Worm (Caenorhabditis elegans) whole organism, L4 larva: Measurements from ENCODE around the gene C33F10.4.

Source experiments
- D1046.2 ChIP-seq: fragments of 200-800 bp; sonication (Bioruptor generic); IDR thresholded peaks from 2 replicates; pipeline ENCODE4 v1.3.6; 2022; ENCODE audit warnings: missing genetic modification characterization, missing compliant biosample characterization
- F37D6.2 ChIP-seq: sonication (generic microtip); optimal IDR thresholded peaks from 2 replicates; lab custom pipeline; 2016; ENCODE audit warnings: mild to moderate bottlenecking, missing genetic modification characterization, missing compliant biosample characterization
- F44E2.7 ChIP-seq: fragments of 200-800 bp; sonication (Bioruptor generic); IDR thresholded peaks from 2 replicates; pipeline ENCODE4 v2.1.2; 2022; ENCODE audit warnings: missing genetic modification characterization, missing compliant biosample characterization
- F49E8.2 ChIP-seq: sonication (generic microtip); optimal IDR thresholded peaks from 2 replicates; lab custom pipeline; 2016; ENCODE audit warnings: missing compliant biosample characterization, mild to moderate bottlenecking, missing genetic modification characterization, borderline replicate concordance
- T20F7.1 ChIP-seq: fragments of 200-800 bp; sonication (Bioruptor generic); optimal IDR thresholded peaks from 2 replicates; lab custom pipeline; 2018; ENCODE audit warnings: mild to moderate bottlenecking, missing genetic modification characterization, missing compliant biosample characterization
- Y105C5A.15 ChIP-seq: fragments of 200-800 bp; sonication (Bioruptor generic); IDR thresholded peaks from 2 replicates; pipeline ENCODE4 v1.3.6; 2022; ENCODE audit warnings: missing genetic modification characterization, missing compliant biosample characterization
- Y48G9A.11 ChIP-seq: fragments of 200-800 bp; sonication (Bioruptor generic); IDR thresholded peaks from 2 replicates; pipeline ENCODE4 v1.3.6; 2022; ENCODE audit warnings: missing genetic modification reagents, missing genetic modification characterization, missing compliant biosample characterization
- Y5F2A.4 ChIP-seq: fragments of 200-800 bp; sonication (Bioruptor generic); optimal IDR thresholded peaks from 2 replicates; lab custom pipeline; 2018; ENCODE audit warnings: mild to moderate bottlenecking, missing genetic modification characterization, missing compliant biosample characterization
- Y75B8A.6 ChIP-seq: fragments of 200-800 bp; sonication (Bioruptor generic); IDR thresholded peaks from 2 replicates; pipeline ENCODE4 v1.3.6; 2022; ENCODE audit warnings: missing genetic modification reagents, missing genetic modification characterization, missing compliant biosample characterization
- ZK337.2 ChIP-seq: fragments of 200-800 bp; sonication (Bioruptor generic); IDR thresholded peaks from 2 replicates; pipeline ENCODE4 v1.3.6; 2022; ENCODE audit warnings: missing genetic modification reagents, missing genetic modification characterization, missing compliant biosample characterization
- ZK546.5 ChIP-seq, 2 experiments: sonication (generic microtip); optimal IDR thresholded peaks; 2 replicates each; lab custom pipeline; 2017; ENCODE audit warnings: missing biosample characterization in 2 of 2, missing genetic modification characterization in 2 of 2
- aha-1 ChIP-seq: fragments of 150-350 bp; peaks from one replicate; lab custom pipeline; 2014; ENCODE audit warnings: missing biosample characterization, missing genetic modification characterization
- arid-1 ChIP-seq: fragments of 200-800 bp; sonication (Bioruptor generic); conservative IDR thresholded peaks from 2 replicates; pipeline ENCODE4 v1.3.6; 2022; ENCODE audit warnings: missing genetic modification reagents, missing genetic modification characterization, missing compliant biosample characterization
- ceh-32 ChIP-seq: sonication (generic microtip); optimal IDR thresholded peaks from 2 replicates; lab custom pipeline; 2016; ENCODE audit warnings: mild to moderate bottlenecking, missing genetic modification characterization, missing compliant biosample characterization; ENCODE audit not compliant: poor library complexity
- ceh-82 ChIP-seq: sonication (generic microtip); optimal IDR thresholded peaks from 2 replicates; lab custom pipeline; 2017; ENCODE audit warnings: missing biosample characterization, missing genetic modification characterization
- cey-2 ChIP-seq: sonication (generic microtip); optimal IDR thresholded peaks from 3 replicates; lab custom pipeline; 2017; ENCODE audit warnings: missing genetic modification characterization, mild to moderate bottlenecking, missing compliant biosample characterization, antibody characterized with exemption, borderline replicate concordance; ENCODE audit not compliant: insufficient read depth
- ctbp-1 ChIP-seq: fragments of 200-800 bp; sonication (Bioruptor generic); IDR thresholded peaks from 2 replicates; pipeline ENCODE4 v1.3.6; 2022; ENCODE audit warnings: missing genetic modification reagents, missing genetic modification characterization, missing compliant biosample characterization
- daf-12 ChIP-seq: fragments of 150-350 bp; optimal IDR thresholded peaks from 2 replicates; lab custom pipeline; 2014; ENCODE audit warnings: missing biosample characterization, missing genetic modification reagents, missing genetic modification characterization
- daf-16 ChIP-seq, 3 experiments: sonication (generic microtip); optimal IDR thresholded peaks; 2 replicates each; lab custom pipeline; 2016 to 2017; ENCODE audit warnings: missing genetic modification characterization in 3 of 3, missing genetic modification reagents in 3 of 3, mild to moderate bottlenecking in 2 of 3, missing compliant biosample characterization in 2 of 3, missing biosample characterization in 1 of 3, moderate library complexity in 1 of 3
- dmd-9 ChIP-seq: fragments of 200-800 bp; sonication (Bioruptor generic); IDR thresholded peaks from 2 replicates; pipeline ENCODE4 v1.3.6; 2022; ENCODE audit warnings: missing genetic modification reagents, missing genetic modification characterization, missing compliant biosample characterization
- dve-1 ChIP-seq: sonication (generic microtip); optimal IDR thresholded peaks from 2 replicates; lab custom pipeline; 2017; ENCODE audit warnings: antibody characterized with exemption, mild to moderate bottlenecking, missing genetic modification characterization, missing compliant biosample characterization; ENCODE audit not compliant: insufficient read depth
- egl-43 ChIP-seq: fragments of 200-800 bp; sonication (Bioruptor generic); IDR thresholded peaks from 2 replicates; pipeline ENCODE4 v1.3.6; 2022; ENCODE audit warnings: missing genetic modification reagents, missing genetic modification characterization, missing compliant biosample characterization
- hif-1 ChIP-seq, 2 experiments: sonication (generic microtip); optimal IDR thresholded peaks; 2 replicates each; lab custom pipeline; 2016 to 2017; ENCODE audit warnings: missing compliant biosample characterization in 2 of 2, missing genetic modification characterization in 2 of 2, missing genetic modification reagents in 2 of 2, missing genotype in 2 of 2, mild to moderate bottlenecking in 1 of 2
- hlh-30 ChIP-seq: sonication (generic microtip); optimal IDR thresholded peaks from 2 replicates; lab custom pipeline; 2017; ENCODE audit warnings: antibody characterized with exemption, mild to moderate bottlenecking, missing genetic modification characterization, missing compliant biosample characterization; ENCODE audit not compliant: insufficient read depth
- jun-1 ChIP-seq: fragments of 150-350 bp; optimal IDR thresholded peaks from 2 replicates; lab custom pipeline; 2014; ENCODE audit warnings: missing biosample characterization, missing genetic modification reagents, missing genetic modification characterization
- lim-7 ChIP-seq: fragments of 200-800 bp; sonication (Bioruptor generic); IDR thresholded peaks from 2 replicates; pipeline ENCODE4 v1.3.6; 2022; ENCODE audit warnings: missing genetic modification characterization, missing compliant biosample characterization
- lin-15B ChIP-seq: fragments of 150-350 bp; sonication (generic microtip); optimal IDR thresholded peaks from 3 replicates; lab custom pipeline; 2014; ENCODE audit warnings: missing biosample characterization, missing genetic modification characterization
- lin-29 ChIP-seq: fragments of 200-800 bp; sonication (Bioruptor generic); IDR thresholded peaks from 2 replicates; pipeline ENCODE4 v1.3.6; 2022; ENCODE audit warnings: missing genetic modification reagents, missing genetic modification characterization, missing compliant biosample characterization
- lin-38 ChIP-seq: fragments of 200-800 bp; sonication (Bioruptor generic); IDR thresholded peaks from 2 replicates; pipeline ENCODE4 v1.3.6; 2022; ENCODE audit warnings: missing genetic modification reagents, missing genetic modification characterization, missing compliant biosample characterization
- madf-5 ChIP-seq, 2 experiments: fragments of 200-800 bp; sonication (Bioruptor generic); IDR thresholded peaks; 2 replicates each; pipeline ENCODE4 v1.3.6; 2022; ENCODE audit warnings: missing compliant biosample characterization in 2 of 2, missing genetic modification characterization in 2 of 2
- madf-9 ChIP-seq: fragments of 200-800 bp; sonication (Bioruptor generic); conservative IDR thresholded peaks from 2 replicates; pipeline ENCODE4 v1.3.6; 2022; ENCODE audit warnings: missing genetic modification reagents, missing genetic modification characterization, missing compliant biosample characterization
- mes-2 ChIP-seq: sonication (generic microtip); optimal IDR thresholded peaks from 2 replicates; lab custom pipeline; 2016; ENCODE audit warnings: missing genotype, mild to moderate bottlenecking, missing genetic modification characterization, missing compliant biosample characterization; ENCODE audit not compliant: poor library complexity, severe bottlenecking
- mxl-2 ChIP-seq: fragments of 200-800 bp; sonication (Bioruptor generic); conservative IDR thresholded peaks from 2 replicates; pipeline ENCODE4 v1.3.6; 2022; ENCODE audit warnings: missing genetic modification reagents, missing genetic modification characterization, missing compliant biosample characterization
- mxl-3 ChIP-seq: fragments of 200-800 bp; sonication (Bioruptor generic); optimal IDR thresholded peaks from 2 replicates; lab custom pipeline; 2018; ENCODE audit warnings: mild to moderate bottlenecking, missing genetic modification characterization, missing compliant biosample characterization
- nhr-102 ChIP-seq: sonication (generic microtip); optimal IDR thresholded peaks from 2 replicates; lab custom pipeline; 2016; ENCODE audit warnings: mild to moderate bottlenecking, missing genetic modification characterization, moderate library complexity, missing compliant biosample characterization
- nhr-11 ChIP-seq: fragments of 150-350 bp; optimal IDR thresholded peaks from 2 replicates; lab custom pipeline; 2014; ENCODE audit warnings: missing biosample characterization, missing genetic modification characterization
- nhr-48 ChIP-seq: sonication (generic microtip); optimal IDR thresholded peaks from 2 replicates; lab custom pipeline; 2016; ENCODE audit warnings: mild to moderate bottlenecking, missing genetic modification characterization, missing compliant biosample characterization
- nhr-77 ChIP-seq: fragments of 150-350 bp; optimal IDR thresholded peaks from 2 replicates; lab custom pipeline; 2014; ENCODE audit warnings: missing biosample characterization, missing genetic modification characterization
- pqm-1 ChIP-seq: sonication (generic microtip); optimal IDR thresholded peaks from 2 replicates; lab custom pipeline; 2017; ENCODE audit warnings: missing biosample characterization, missing genetic modification characterization
- rbr-2 ChIP-seq: sonication (generic microtip); optimal IDR thresholded peaks from 2 replicates; lab custom pipeline; 2016; ENCODE audit warnings: missing genotype, missing genetic modification characterization, missing compliant biosample characterization
- sdz-12 ChIP-seq: fragments of 200-800 bp; sonication (Bioruptor generic); optimal IDR thresholded peaks from 2 replicates; lab custom pipeline; 2018; ENCODE audit warnings: mild to moderate bottlenecking, missing genetic modification characterization, missing compliant biosample characterization
- snpc-1.2 ChIP-seq: fragments of 200-800 bp; sonication (Bioruptor generic); IDR thresholded peaks from 2 replicates; pipeline ENCODE4 v1.3.6; 2022; ENCODE audit warnings: missing genetic modification reagents, missing genetic modification characterization, missing compliant biosample characterization
- spr-1 ChIP-seq: sonication (generic microtip); optimal IDR thresholded peaks from 2 replicates; lab custom pipeline; 2016; ENCODE audit warnings: mild to moderate bottlenecking, missing genetic modification characterization, missing compliant biosample characterization
- tra-1 ChIP-seq: fragments of 200-800 bp; sonication (Bioruptor generic); IDR thresholded peaks from 2 replicates; pipeline ENCODE4 v1.3.6; 2022; ENCODE audit warnings: missing genetic modification reagents, missing genetic modification characterization, missing compliant biosample characterization
- unc-130 ChIP-seq: sonication (generic microtip); optimal IDR thresholded peaks from 2 replicates; lab custom pipeline; 2016; ENCODE audit warnings: missing genetic modification reagents, missing genetic modification characterization, missing compliant biosample characterization
- vab-7 ChIP-seq: fragments of 200-800 bp; sonication (Bioruptor generic); IDR thresholded peaks from 2 replicates; pipeline ENCODE4 v1.3.6; 2022; ENCODE audit warnings: missing genetic modification reagents, missing genetic modification characterization, missing compliant biosample characterization
- zfp-2 ChIP-seq: sonication (generic microtip); optimal IDR thresholded peaks from 2 replicates; lab custom pipeline; 2016; ENCODE audit warnings: mild to moderate bottlenecking, missing genetic modification characterization, missing compliant biosample characterization
- zip-11 ChIP-seq: fragments of 200-800 bp; sonication (Bioruptor generic); IDR thresholded peaks from 2 replicates; pipeline ENCODE4 v1.3.6; 2022; ENCODE audit warnings: missing genetic modification characterization, missing compliant biosample characterization
- ztf-7 ChIP-seq: fragments of 150-350 bp; optimal IDR thresholded peaks from 2 replicates; lab custom pipeline; 2014; ENCODE audit warnings: missing biosample characterization, missing genetic modification characterization

Gene C33F10.4

ce11 chrII:4791272-4791671, 4.3 kb upstream of the C33F10.4 start, which contains the start of gene F26G1.1 (continued):
- TF ChIP-seq F49E8.2 (peak; percentile 33), vab-7 (GFP tag; lab: Robert Waterston, UW) (0 out of 2 replicates have a peak, but pooled peaks have one; percentile 9), dve-1 (tag; lab: Kevin White, UChicago) (no peak), egl-43 (GFP tag; lab: Robert Waterston, UW) (no peak), hlh-30 (tag; lab: Kevin White, UChicago) (no peak), ceh-32 (tag; lab: Kevin White, UChicago) (no peak), ceh-82 (no peak), rbr-2 (peak; percentile 6), T20F7.1 (GFP tag; lab: Kevin White, UChicago) (no peak), daf-12 (tag; lab: Kevin White, UChicago) (no peak), tra-1 (no peak), ZK337.2 (peak; percentile 91), zip-11 (GFP tag; lab: Robert Waterston, UW) (no peak), spr-1 (tag; lab: Kevin White, UChicago) (peak; percentile 63), Y105C5A.15 (GFP tag; lab: Robert Waterston, UW) (no peak), unc-130 (GFP tag; lab: Kevin White, UChicago) (peak; percentile 90), nhr-48 (tag; lab: Kevin White, UChicago) (no peak), daf-16 (GFP tag; optimal IDR thresholded peaks at IDR 0.05; lab: Kevin White, UChicago) (no peak), daf-16 (tag; optimal IDR thresholded peaks at IDR 0.05; lab: Kevin White, UChicago) (no peak), pqm-1 (tag; lab: Kevin White, UChicago) (no peak), hif-1 (tag; optimal IDR thresholded peaks at IDR 0.05; lab: Kevin White, UChicago) (peak in 1 of 2 experiments; percentile 87), mes-2 (tag; lab: Kevin White, UChicago) (peak; percentile 98), F44E2.7 (GFP tag; lab: Robert Waterston, UW) (no peak), sdz-12 (no peak), dmd-9 (GFP tag; lab: Robert Waterston, UW) (peak; percentile 90), Y75B8A.6 (GFP tag; lab: Robert Waterston, UW) (no peak), lim-7 (GFP tag; lab: Robert Waterston, UW) (no peak), Y48G9A.11 (GFP tag; lab: Robert Waterston, UW) (peak; percentile 91), D1046.2 (GFP tag; lab: Robert Waterston, UW) (no peak), mxl-2 (no peak), ctbp-1 (GFP tag; lab: Robert Waterston, UW) (no peak), madf-9 (peak; percentile 76), snpc-1.2 (no peak), mxl-3 (GFP tag; lab: Kevin White, UChicago) (no peak), Y5F2A.4 (GFP tag; lab: Kevin White, UChicago) (no peak), ztf-7 (no peak), zfp-2 (tag; lab: Kevin White, UChicago) (no peak), lin-15B (tag; lab: Kevin White, UChicago) (no peak), lin-38 (GFP tag; lab: Robert Waterston, UW) (peak; percentile 68), nhr-77 (tag; lab: Kevin White, UChicago) (no peak), cey-2 (tag; lab: Kevin White, UChicago) (no peak), madf-5 (GFP tag; IDR thresholded peaks at IDR 0.05; lab: Robert Waterston, UW) (no peak), ZK546.5 (tag; optimal IDR thresholded peaks at IDR 0.05; lab: Kevin White, UChicago) (no peak), arid-1 (GFP tag; lab: Robert Waterston, UW) (no peak), F37D6.2 (tag; lab: Kevin White, UChicago) (no peak), aha-1 (tag; lab: Kevin White, UChicago) (peak; percentile 38), jun-1 (tag; lab: Kevin White, UChicago) (no peak), lin-29 (GFP tag; lab: Robert Waterston, UW) (no peak), nhr-11 (tag; lab: Kevin White, UChicago) (no peak), nhr-102 (tag; lab: Kevin White, UChicago) (peak; percentile 36)
- TF ChIP-seq, all 104 proteins: peak for 19
